Fruit fly (Drosophila melanogaster): Measurements from ENCODE around the gene dmt.

The dmt gene

dm6 chr3R:9677734-9678341 is 33.1 kb upstream of the dmt start, which contains the start of gene p23 (continued):
- no peak for TF ChIP-seq Stat92E (GFP tag; optimal IDR thresholded peaks at IDR 0.05)
- peak; percentile 83 for TF ChIP-seq Med (GFP tag)
- peak; percentile 83 for TF ChIP-seq Bgb (GFP tag; IDR thresholded peaks at IDR 0.05; ENCODE audit: partially characterized antibody)
- no peak for TF ChIP-seq ase (GFP tag; IDR thresholded peaks at IDR 0.05)
- TF ChIP-seq CG1647 (GFP tag; optimal IDR thresholded peaks at IDR 0.05), result no peak
- no peak for TF ChIP-seq BtbVII (GFP tag; optimal IDR thresholded peaks at IDR 0.05)
- TF ChIP-seq bowl (GFP tag; IDR thresholded peaks at IDR 0.05), result no peak
- TF ChIP-seq tll (GFP tag; optimal IDR thresholded peaks at IDR 0.05), result peak in 1 of 2 experiments; percentile 57
- TF ChIP-seq CG3838 (GFP tag; optimal IDR thresholded peaks at IDR 0.05), result no peak
- TF ChIP-seq Spps (tag; optimal IDR thresholded peaks at IDR 0.05), result no peak
- TF ChIP-seq C15 (GFP tag; IDR thresholded peaks at IDR 0.05), result no peak
- TF ChIP-seq dan (GFP tag; IDR thresholded peaks at IDR 0.05), result no peak
- peak; percentile 87 for TF ChIP-seq MBD-R2 (GFP tag; IDR thresholded peaks at IDR 0.05)
- TF ChIP-seq Jarid2 (GFP tag; optimal IDR thresholded peaks at IDR 0.05), result no peak
- TF ChIP-seq CG11456 (GFP tag; IDR thresholded peaks at IDR 0.05), result no peak
- TF ChIP-seq trem (tag; optimal IDR thresholded peaks at IDR 0.05), result peak; percentile 75
- no peak for TF ChIP-seq CG9609 (GFP tag; optimal IDR thresholded peaks at IDR 0.05)
- TF ChIP-seq CG11696 (GFP tag; IDR thresholded peaks at IDR 0.05), result no peak
- peak; percentile 97 for TF ChIP-seq pzg (GFP tag; optimal IDR thresholded peaks at IDR 0.05)
- TF ChIP-seq CG11093 (GFP tag; IDR thresholded peaks at IDR 0.05), result no peak
- TF ChIP-seq Lhr (GFP tag; optimal IDR thresholded peaks at IDR 0.05), result peak; percentile 92
- TF ChIP-seq CG12942 (GFP tag; optimal IDR thresholded peaks at IDR 0.05), result no peak
- peak; percentile 32 for TF ChIP-seq CG8924 (tag; optimal IDR thresholded peaks at IDR 0.05)
- no peak for TF ChIP-seq sug (tag; optimal IDR thresholded peaks at IDR 0.05)
- TF ChIP-seq CG3726 (GFP tag; IDR thresholded peaks at IDR 0.05), result no peak
- TF ChIP-seq HLH4C (GFP tag; IDR thresholded peaks at IDR 0.05; ENCODE audit: partially characterized antibody), result 0 out of 3 replicates have a peak, but pooled peaks have one; percentile 17
- TF ChIP-seq CG3281 (GFP tag; optimal IDR thresholded peaks at IDR 0.05), result no peak
- TF ChIP-seq vfl (GFP tag; optimal IDR thresholded peaks at IDR 0.05), result no peak
- TF ChIP-seq CG9727 (GFP tag; optimal IDR thresholded peaks at IDR 0.05), result no peak
- TF ChIP-seq CG32532 (GFP tag; IDR thresholded peaks at IDR 0.05), result peak; percentile 27; the same call in 1 of the 2 replicates
- TF ChIP-seq CG2875 (GFP tag; optimal IDR thresholded peaks at IDR 0.05), result no peak
- TF ChIP-seq CG2678 (tag; optimal IDR thresholded peaks at IDR 0.05), result no peak
- no peak for TF ChIP-seq D19A (tag; optimal IDR thresholded peaks at IDR 0.05)
- 0 out of 3 replicates have a peak, but pooled peaks have one; percentile 12 for TF ChIP-seq ci (GFP tag; IDR thresholded peaks at IDR 0.05)
- no peak for TF ChIP-seq maf-S (GFP tag; optimal IDR thresholded peaks at IDR 0.05)
- TF ChIP-seq CG9876 (GFP tag; optimal IDR thresholded peaks at IDR 0.05), result peak; percentile 32
- TF ChIP-seq Myb (GFP tag; optimal IDR thresholded peaks at IDR 0.05), result peak; percentile 81
- TF ChIP-seq cato (GFP tag; optimal IDR thresholded peaks at IDR 0.05; ENCODE audit: borderline replicate concordance), result no peak
- no peak for TF ChIP-seq MTF-1 (GFP tag; optimal IDR thresholded peaks at IDR 0.05; ENCODE audit: borderline replicate concordance)
- no peak for TF ChIP-seq CG6272 (GFP tag; IDR thresholded peaks at IDR 0.05)
- TF ChIP-seq nerfin-1 (tag; optimal IDR thresholded peaks at IDR 0.05), result peak; percentile 84
- peak; percentile 29; the same call in 1 of the 4 replicates for TF ChIP-seq Dll (GFP tag; IDR thresholded peaks at IDR 0.05; ENCODE audit: partially characterized antibody)
- no peak for TF ChIP-seq CG30431 (GFP tag; optimal IDR thresholded peaks at IDR 0.05)
- peak; percentile 11 for TF ChIP-seq CG12155 (GFP tag; optimal IDR thresholded peaks at IDR 0.05)
- TF ChIP-seq hb (GFP tag; IDR thresholded peaks at IDR 0.05; ENCODE audit: partially characterized antibody), result no peak
- no peak for TF ChIP-seq kay (GFP tag; optimal IDR thresholded peaks at IDR 0.05)
- no peak for TF ChIP-seq CG5245 (GFP tag; optimal IDR thresholded peaks at IDR 0.05)
- no peak for TF ChIP-seq Abd-B (GFP tag; optimal IDR thresholded peaks at IDR 0.05)
- TF ChIP-seq ac (GFP tag; optimal IDR thresholded peaks at IDR 0.05), result no peak
- TF ChIP-seq CG4730 (GFP tag; IDR thresholded peaks at IDR 0.05), result no peak
